Worm (Caenorhabditis elegans) whole organism, young adult: ENCODE data around the gene mec-17.

Source experiments
- B0019.2 ChIP-seq: fragments of 200-800 bp; sonication (Bioruptor generic); conservative IDR thresholded peaks from 2 replicates; pipeline ENCODE4 v1.3.6; 2022; ENCODE audit warnings: missing genetic modification reagents, missing genetic modification characterization, missing compliant biosample characterization
- B0035.1 ChIP-seq: sonication (generic microtip); optimal IDR thresholded peaks from 2 replicates; lab custom pipeline; 2016; ENCODE audit warnings: missing genetic modification characterization, mild to moderate bottlenecking, missing compliant biosample characterization, missing genotype, missing genetic modification reagents
- C17E4.6 ChIP-seq: fragments of 200-800 bp; sonication (Bioruptor generic); IDR thresholded peaks from 2 replicates; pipeline ENCODE4 v1.3.6; 2022; ENCODE audit warnings: missing genetic modification reagents, missing genetic modification characterization, missing compliant biosample characterization
- D2030.7 ChIP-seq: fragments of 200-800 bp; sonication (Bioruptor generic); IDR thresholded peaks from 2 replicates; pipeline ENCODE4 v1.3.6; 2022; ENCODE audit warnings: missing genetic modification reagents, missing genetic modification characterization, missing compliant biosample characterization
- F33H1.4 ChIP-seq: fragments of 200-800 bp; sonication (Bioruptor generic); IDR thresholded peaks from 2 replicates; pipeline ENCODE4 v1.3.6; 2022; ENCODE audit warnings: missing genetic modification reagents, missing genetic modification characterization, missing compliant biosample characterization
- F37B4.10 ChIP-seq: fragments of 200-800 bp; sonication (Bioruptor generic); IDR thresholded peaks from 2 replicates; pipeline ENCODE4 v1.3.6; 2022; ENCODE audit warnings: missing genetic modification characterization, missing compliant biosample characterization
- F49E8.2 ChIP-seq: sonication (generic microtip); optimal IDR thresholded peaks from 3 replicates; lab custom pipeline; 2017; ENCODE audit warnings: missing genetic modification characterization, mild to moderate bottlenecking, missing compliant biosample characterization, antibody characterized with exemption, moderate library complexity; ENCODE audit not compliant: insufficient read depth
- F52B5.7 ChIP-seq: sonication (generic microtip); optimal IDR thresholded peaks from 2 replicates; lab custom pipeline; 2016; ENCODE audit warnings: mild to moderate bottlenecking, missing genetic modification characterization, missing compliant biosample characterization
- F55B11.4 ChIP-seq: sonication (generic microtip); optimal IDR thresholded peaks from 2 replicates; lab custom pipeline; 2016; ENCODE audit warnings: missing compliant biosample characterization, missing genetic modification characterization, borderline replicate concordance; ENCODE audit not compliant: insufficient read depth
- T07F8.4 ChIP-seq: sonication (generic microtip); optimal IDR thresholded peaks from 2 replicates; lab custom pipeline; 2016; ENCODE audit warnings: mild to moderate bottlenecking, missing genetic modification characterization, moderate library complexity, missing compliant biosample characterization
- Y79H2A.3 ChIP-seq: fragments of 200-800 bp; sonication (Bioruptor generic); conservative IDR thresholded peaks from 2 replicates; pipeline ENCODE4 v1.3.6; 2022; ENCODE audit warnings: missing genetic modification reagents, missing genetic modification characterization, missing compliant biosample characterization
- Y95B8A.8 ChIP-seq: fragments of 200-800 bp; sonication (Bioruptor generic); IDR thresholded peaks from 2 replicates; pipeline ENCODE4 v1.3.6; 2022; ENCODE audit warnings: missing genetic modification reagents, missing genetic modification characterization, missing compliant biosample characterization
- ZK185.1 ChIP-seq: sonication (generic microtip); optimal IDR thresholded peaks from 2 replicates; lab custom pipeline; 2016; ENCODE audit warnings: mild to moderate bottlenecking, missing genetic modification characterization, missing compliant biosample characterization; ENCODE audit not compliant: poor library complexity, severe bottlenecking
- aptf-3 ChIP-seq: fragments of 200-800 bp; sonication (Bioruptor generic); IDR thresholded peaks from 2 replicates; pipeline ENCODE4 v1.3.6; 2022; ENCODE audit warnings: missing genetic modification characterization, missing compliant biosample characterization
- athp-1 ChIP-seq: sonication (generic microtip); optimal IDR thresholded peaks from 2 replicates; lab custom pipeline; 2017; ENCODE audit warnings: mild to moderate bottlenecking, missing genetic modification characterization, missing compliant biosample characterization
- cebp-1 ChIP-seq, 2 experiments: fragments of 200-800 bp in 1 of 2; sonication (Bioruptor generic) in 1 of 2; sonication (generic microtip) in 1 of 2; IDR thresholded peaks in 1 of 2; optimal IDR thresholded peaks in 1 of 2; 2 replicates each; pipeline versions ENCODE4 v1.3.6 to Lab custom; 2017 to 2022; ENCODE audit warnings: missing compliant biosample characterization in 2 of 2, missing genetic modification characterization in 2 of 2, mild to moderate bottlenecking in 1 of 2, missing genetic modification reagents in 1 of 2, moderate library complexity in 1 of 2
- ceh-100 ChIP-seq: fragments of 200-800 bp; sonication (Bioruptor generic); IDR thresholded peaks from 2 replicates; pipeline ENCODE4 v1.3.6; 2022; ENCODE audit warnings: missing genetic modification reagents, missing genetic modification characterization, missing compliant biosample characterization
- ceh-40 ChIP-seq: fragments of 200-800 bp; sonication (Bioruptor generic); IDR thresholded peaks from 2 replicates; pipeline ENCODE4 v1.3.6; 2022; ENCODE audit warnings: missing genetic modification characterization, missing compliant biosample characterization
- dox-1 ChIP-seq: fragments of 200-800 bp; sonication (Bioruptor generic); IDR thresholded peaks from 2 replicates; pipeline ENCODE4 v1.3.6; 2022; ENCODE audit warnings: missing genetic modification reagents, missing genetic modification characterization, missing compliant biosample characterization
- efl-1 ChIP-seq: fragments of 150-350 bp; optimal IDR thresholded peaks from 2 replicates; lab custom pipeline; 2014; ENCODE audit warnings: missing biosample characterization, missing genetic modification reagents, missing genetic modification characterization
- egl-18 ChIP-seq: fragments of 200-800 bp; sonication (Bioruptor generic); IDR thresholded peaks from 2 replicates; pipeline ENCODE4 v1.3.6; 2022; ENCODE audit warnings: missing genetic modification reagents, missing genetic modification characterization, missing compliant biosample characterization
- egrh-3 ChIP-seq: fragments of 200-800 bp; sonication (Bioruptor generic); IDR thresholded peaks from 2 replicates; pipeline ENCODE4 v1.3.6; 2022; ENCODE audit warnings: missing genetic modification reagents, missing genetic modification characterization, missing compliant biosample characterization
- fkh-3 ChIP-seq: sonication (generic microtip); optimal IDR thresholded peaks from 2 replicates; lab custom pipeline; 2016; ENCODE audit warnings: mild to moderate bottlenecking, missing genetic modification characterization, missing compliant biosample characterization
- hlh-26 ChIP-seq: fragments of 200-800 bp; sonication (Bioruptor generic); conservative IDR thresholded peaks from 2 replicates; pipeline ENCODE4 v1.3.6; 2022; ENCODE audit warnings: missing genetic modification reagents, missing genetic modification characterization, missing compliant biosample characterization
- hmg-1.2 ChIP-seq: fragments of 200-800 bp; sonication (Bioruptor generic); IDR thresholded peaks from 2 replicates; pipeline ENCODE4 v1.3.6; 2022; ENCODE audit warnings: missing genetic modification reagents, missing genetic modification characterization, missing compliant biosample characterization
- let-526 ChIP-seq: fragments of 200-800 bp; sonication (Bioruptor generic); IDR thresholded peaks from 2 replicates; pipeline ENCODE4 v1.3.6; 2022; ENCODE audit warnings: missing genetic modification reagents, missing genetic modification characterization, missing compliant biosample characterization
- let-607 ChIP-seq, 2 experiments: fragments of 200-800 bp in 1 of 2; sonication (Bioruptor generic) in 1 of 2; sonication (generic microtip) in 1 of 2; optimal IDR thresholded peaks; 2 replicates each; lab custom pipeline; 2016 to 2018; ENCODE audit warnings: mild to moderate bottlenecking in 2 of 2, missing compliant biosample characterization in 2 of 2, missing genetic modification characterization in 2 of 2, moderate library complexity in 2 of 2, missing genotype in 1 of 2
- lin-35 ChIP-seq, 3 experiments: fragments of 150-350 bp in 2 of 3; sonication (generic microtip) in 1 of 3; optimal IDR thresholded peaks; 2 replicates each; lab custom pipeline; 2014 to 2018; ENCODE audit warnings: missing biosample characterization in 3 of 3, missing genetic modification characterization in 3 of 3, missing genetic modification reagents in 3 of 3
- lin-54 ChIP-seq: fragments of 200-800 bp; sonication (Bioruptor generic); optimal IDR thresholded peaks from 2 replicates; lab custom pipeline; 2018; ENCODE audit warnings: mild to moderate bottlenecking, missing genetic modification characterization, missing compliant biosample characterization
- lsl-1 ChIP-seq: fragments of 200-800 bp; sonication (Bioruptor generic); optimal IDR thresholded peaks from 2 replicates; lab custom pipeline; 2018; ENCODE audit warnings: mild to moderate bottlenecking, missing genetic modification characterization, moderate library complexity, missing compliant biosample characterization
- madf-3 ChIP-seq: fragments of 200-800 bp; sonication (Bioruptor generic); IDR thresholded peaks from 2 replicates; pipeline ENCODE4 v1.3.6; 2022; ENCODE audit warnings: missing genetic modification reagents, missing genetic modification characterization, missing compliant biosample characterization
- mes-4 ChIP-seq: sonication (generic microtip); optimal IDR thresholded peaks from 2 replicates; lab custom pipeline; 2016; ENCODE audit warnings: missing genotype, missing genetic modification characterization, missing compliant biosample characterization
- nfya-1 ChIP-seq: sonication (generic microtip); optimal IDR thresholded peaks from 2 replicates; lab custom pipeline; 2017; ENCODE audit warnings: antibody characterized with exemption, missing compliant biosample characterization, missing genetic modification characterization, borderline replicate concordance; ENCODE audit not compliant: insufficient read depth
- nfyb-1 ChIP-seq: fragments of 200-800 bp; sonication (Bioruptor generic); IDR thresholded peaks from 2 replicates; pipeline ENCODE4 v1.3.6; 2022; ENCODE audit warnings: missing genetic modification reagents, missing genetic modification characterization, missing compliant biosample characterization
- nhr-80 ChIP-seq: sonication (generic microtip); optimal IDR thresholded peaks from 2 replicates; lab custom pipeline; 2016; ENCODE audit warnings: missing genetic modification characterization, missing compliant biosample characterization
- rpc-1 ChIP-seq, 2 experiments: fragments of 150-350 bp in 1 of 2; sonication (generic microtip) in 1 of 2; optimal IDR thresholded peaks; 2 replicates each; lab custom pipeline; 2014 to 2018; ENCODE audit warnings: missing biosample characterization in 1 of 2, missing genetic modification characterization in 1 of 2, missing genetic modification reagents in 1 of 2, missing genotype in 1 of 2
- snpc-1.1 ChIP-seq: sonication (generic microtip); optimal IDR thresholded peaks from 2 replicates; lab custom pipeline; 2017; ENCODE audit warnings: missing genetic modification characterization, mild to moderate bottlenecking, missing compliant biosample characterization, antibody characterized with exemption, moderate library complexity, missing genotype, missing genetic modification reagents; ENCODE audit not compliant: insufficient read depth
- snpc-4 ChIP-seq, 5 experiments: fragments of 150-350 bp in 1 of 5; sonication (generic microtip) in 4 of 5; optimal IDR thresholded peaks; 2 replicates each; lab custom pipeline; 2014 to 2018; ENCODE audit warnings: missing genetic modification characterization in 5 of 5, missing biosample characterization in 3 of 5, antibody characterized with exemption in 2 of 5, mild to moderate bottlenecking in 2 of 5, missing compliant biosample characterization in 2 of 5, missing genotype in 2 of 5, moderate library complexity in 2 of 5, missing genetic modification reagents in 1 of 5
- zim-3 ChIP-seq: sonication (generic microtip); optimal IDR thresholded peaks from 2 replicates; lab custom pipeline; 2017; ENCODE audit warnings: mild to moderate bottlenecking, missing genetic modification characterization, moderate library complexity, missing compliant biosample characterization
- ztf-3 ChIP-seq: fragments of 200-800 bp; sonication (Bioruptor generic); optimal IDR thresholded peaks from 2 replicates; lab custom pipeline; 2018; ENCODE audit warnings: mild to moderate bottlenecking, missing genetic modification characterization, missing compliant biosample characterization

Gene mec-17

ce11 chrIV:8023861-8024260 is 36.9 kb upstream of the mec-17 start:
- TF ChIP-seq nhr-80 (tag; lab: Kevin White, UChicago) (peak; percentile 48), lin-35 (GFP tag; optimal IDR thresholded peaks at IDR 0.05; lab: Kevin White, UChicago) (no peak), nfya-1 (no peak), D2030.7 (no peak), F55B11.4 (tag; lab: Kevin White, UChicago) (no peak), let-526 (GFP tag; lab: Robert Waterston, UW) (no peak), F37B4.10 (GFP tag; lab: Robert Waterston, UW) (no peak)

ce11 chrIV:8022035-8022673 is 35.2 kb upstream of the mec-17 start, which contains the start of gene C26B2.2:
Gene C26B2.2, minus strand, starts transcription at chrIV:8022122.
- TF ChIP-seq F52B5.7 (tag; lab: Kevin White, UChicago): no peak
- no peak for TF ChIP-seq zim-3 (tag; lab: Kevin White, UChicago)
- TF ChIP-seq ceh-40 (GFP tag; lab: Robert Waterston, UW): no peak
- TF ChIP-seq snpc-1.1 (tag; lab: Kevin White, UChicago): no peak
- no peak for TF ChIP-seq Y95B8A.8
- TF ChIP-seq madf-3 (GFP tag; lab: Robert Waterston, UW): no peak
- no peak for TF ChIP-seq snpc-4 (GFP tag; optimal IDR thresholded peaks at IDR 0.05; lab: Kevin White, UChicago)
- TF ChIP-seq snpc-4 (tag; optimal IDR thresholded peaks at IDR 0.05; lab: Kevin White, UChicago): no peak
- TF ChIP-seq egl-18: no peak
- no peak for TF ChIP-seq T07F8.4 (tag; lab: Kevin White, UChicago)
- TF ChIP-seq nfyb-1 (GFP tag; lab: Robert Waterston, UW): no peak
- TF ChIP-seq let-526 (GFP tag; lab: Robert Waterston, UW): no peak
- TF ChIP-seq B0035.1 (tag; lab: Kevin White, UChicago): no peak
- no peak for TF ChIP-seq efl-1 (GFP tag; lab: Kevin White, UChicago)

- TF ChIP-seq rpc-1 (optimal IDR thresholded peaks at IDR 0.05; lab: Kevin White, UChicago) (no peak), rpc-1 (tag; optimal IDR thresholded peaks at IDR 0.05; lab: Kevin White, UChicago) (no peak), fkh-3 (tag; lab: Kevin White, UChicago) (no peak), Y79H2A.3 (GFP tag; lab: Robert Waterston, UW) (no peak), B0019.2 (GFP tag; lab: Robert Waterston, UW) (no peak), hmg-1.2 (GFP tag; lab: Robert Waterston, UW) (peak; percentile 82), egrh-3 (GFP tag; lab: Robert Waterston, UW) (no peak), F49E8.2 (tag; lab: Kevin White, UChicago) (no peak), ceh-100 (GFP tag; lab: Robert Waterston, UW) (no peak), B0035.1 (tag; lab: Kevin White, UChicago) (no peak), cebp-1 (GFP tag; IDR thresholded peaks at IDR 0.05; lab: Robert Waterston, UW) (peak; percentile 48; the same call in 1 of the 2 replicates), cebp-1 (tag; optimal IDR thresholded peaks at IDR 0.05; lab: Kevin White, UChicago) (peak; percentile 87), athp-1 (tag; lab: Kevin White, UChicago) (no peak), let-607 (tag; optimal IDR thresholded peaks at IDR 0.05; lab: Kevin White, UChicago) (no peak), aptf-3 (no peak), lin-54 (GFP tag; lab: Kevin White, UChicago) (no peak), D2030.7 (0 out of 2 replicates have a peak, but pooled peaks have one; percentile 15), lsl-1 (GFP tag; lab: Kevin White, UChicago) (peak; percentile 62), ztf-3 (no peak), ZK185.1 (no peak), hlh-26 (GFP tag; lab: Robert Waterston, UW) (no peak), snpc-4 (GFP tag; optimal IDR thresholded peaks at IDR 0.05; lab: Kevin White, UChicago) (no peak), snpc-4 (tag; optimal IDR thresholded peaks at IDR 0.05; lab: Kevin White, UChicago) (peak in 1 of 4 experiments; percentile 6), F33H1.4 (no peak), dox-1 (GFP tag; lab: Robert Waterston, UW) (peak; percentile 43; the same call in 1 of the 2 replicates), mes-4 (tag; lab: Kevin White, UChicago) (no peak), C17E4.6 (no peak), ceh-40 (GFP tag; lab: Robert Waterston, UW) (no peak)
Observed at ce11 chrIV:8019772-8020496, 33.0 kb upstream of the mec-17 start, which contains the start of gene dnc-4. Gene dnc-4, minus strand, starts transcription at chrIV:8019808.
